Worm (Caenorhabditis elegans): ENCODE data around the gene hst-3.1.
A peak's percentile ranks its signal among the peaks of the same experiment; 100 is the strongest.

DNA sequence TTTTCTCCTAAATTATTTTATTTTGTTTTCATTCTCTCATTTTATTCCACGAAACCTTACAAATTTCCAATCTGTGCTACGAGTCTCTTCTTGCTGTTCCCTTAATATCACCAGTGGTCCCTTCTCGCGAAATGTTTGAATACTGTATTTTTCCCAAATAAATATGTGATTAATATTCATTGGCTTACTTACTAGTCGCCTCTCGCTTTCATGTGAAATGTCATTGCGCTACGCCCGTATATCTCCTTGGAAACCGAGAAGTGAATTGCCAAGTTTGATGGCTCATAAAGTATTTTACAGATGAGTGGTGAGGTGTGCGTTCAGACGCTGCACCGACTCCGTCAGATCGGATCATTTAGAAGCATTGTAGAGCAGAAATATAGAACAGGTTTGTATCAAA lies 43.8 kb downstream of the hst-3.1 start, which contains the start of gene rars-2:
- TF ChIP-seq madf-6 (GFP tag; IDR thresholded peaks at IDR 0.05), result peak; percentile 39; the same call in 1 of the 2 replicates
- no peak for TF ChIP-seq unc-62 (GFP tag; optimal IDR thresholded peaks at IDR 0.05)
- no peak for TF ChIP-seq cebp-2 (GFP tag; IDR thresholded peaks at IDR 0.05)
- TF ChIP-seq ekl-4 (GFP tag; IDR thresholded peaks at IDR 0.05), result no peak
- no peak for TF ChIP-seq F57C9.4 (tag; optimal IDR thresholded peaks at IDR 0.05)
- no peak for TF ChIP-seq dpl-1 (GFP tag; optimal IDR thresholded peaks at IDR 0.05)
- no peak for TF ChIP-seq F39B2.1 (GFP tag; IDR thresholded peaks at IDR 0.05)
- TF ChIP-seq lir-1 (GFP tag; conservative IDR thresholded peaks at IDR 0.05), result no peak
- TF ChIP-seq nfya-1 (tag; optimal IDR thresholded peaks at IDR 0.05; ENCODE audit: borderline replicate concordance, insufficient read depth), result no peak
- TF ChIP-seq snpc-4 (GFP tag; optimal IDR thresholded peaks at IDR 0.05), result no peak
- no peak for TF ChIP-seq snpc-4 (tag; optimal IDR thresholded peaks at IDR 0.05)
- no peak for TF ChIP-seq let-526 (GFP tag; IDR thresholded peaks at IDR 0.05)
- no peak for TF ChIP-seq bed-1 (GFP tag; IDR thresholded peaks at IDR 0.05)
- no peak for TF ChIP-seq Y53G8AR.9 (GFP tag; conservative IDR thresholded peaks at IDR 0.05)
